Worm (Caenorhabditis elegans) whole organism, L2 larva: ENCODE measurements around the gene toe-2.
A peak's percentile ranks its signal among the peaks of the same experiment; 100 is the strongest.

Experiments
- C34F6.9 ChIP-seq: fragments of 150-350 bp; optimal IDR thresholded peaks from 2 replicates; lab custom pipeline; 2014; ENCODE audit warnings: missing biosample characterization, missing genetic modification characterization
- F13H6.1 ChIP-seq: sonication (generic microtip); optimal IDR thresholded peaks from 2 replicates; lab custom pipeline; 2016; ENCODE audit warnings: missing genetic modification characterization, missing compliant biosample characterization
- R02D3.7 ChIP-seq: fragments of 150-350 bp; optimal IDR thresholded peaks from 2 replicates; lab custom pipeline; 2014; ENCODE audit warnings: missing biosample characterization, missing genetic modification characterization
- alr-1 ChIP-seq: fragments of 150-350 bp; optimal IDR thresholded peaks from 2 replicates; lab custom pipeline; 2014; ENCODE audit warnings: missing biosample characterization, missing genetic modification characterization
- ama-1 ChIP-seq: fragments of 150-350 bp; optimal IDR thresholded peaks from 2 replicates; lab custom pipeline; 2018; ENCODE audit warnings: inconsistent platforms
- blmp-1 ChIP-seq: sonication (generic microtip); optimal IDR thresholded peaks from 2 replicates; lab custom pipeline; 2017; ENCODE audit warnings: missing genetic modification characterization, mild to moderate bottlenecking, missing compliant biosample characterization, antibody characterized with exemption, moderate library complexity; ENCODE audit not compliant: insufficient read depth
- ceh-16 ChIP-seq: fragments of 150-350 bp; optimal IDR thresholded peaks from 2 replicates; lab custom pipeline; 2014; ENCODE audit warnings: missing biosample characterization, missing genetic modification characterization
- crh-2 ChIP-seq: sonication (generic microtip); optimal IDR thresholded peaks from 2 replicates; lab custom pipeline; 2017; ENCODE audit warnings: missing biosample characterization, missing genetic modification characterization
- dmd-4 ChIP-seq: sonication (generic microtip); optimal IDR thresholded peaks from 2 replicates; lab custom pipeline; 2017; ENCODE audit warnings: missing biosample characterization, missing genetic modification characterization
- elt-1 ChIP-seq: fragments of 150-350 bp; optimal IDR thresholded peaks from 2 replicates; lab custom pipeline; 2014; ENCODE audit warnings: missing biosample characterization, missing genetic modification characterization
- elt-3 ChIP-seq: sonication (generic microtip); optimal IDR thresholded peaks from 2 replicates; lab custom pipeline; 2017; ENCODE audit warnings: missing biosample characterization, missing genetic modification characterization
- fos-1 ChIP-seq: fragments of 150-350 bp; optimal IDR thresholded peaks from 2 replicates; lab custom pipeline; 2014; ENCODE audit warnings: missing biosample characterization, missing genetic modification characterization
- gmeb-1 ChIP-seq: fragments of 150-350 bp; optimal IDR thresholded peaks from 2 replicates; lab custom pipeline; 2014; ENCODE audit warnings: missing biosample characterization, missing genetic modification characterization
- lin-11 ChIP-seq: fragments of 150-350 bp; sonication (generic microtip); optimal IDR thresholded peaks from 2 replicates; lab custom pipeline; 2014; ENCODE audit warnings: missing biosample characterization, missing genetic modification characterization, inconsistent platforms, mixed read lengths
- lin-13 ChIP-seq: fragments of 150-350 bp; optimal IDR thresholded peaks from 2 replicates; lab custom pipeline; 2014; ENCODE audit warnings: missing biosample characterization, missing genetic modification reagents, missing genetic modification characterization
- lin-39 ChIP-seq: fragments of 150-350 bp; optimal IDR thresholded peaks from 2 replicates; lab custom pipeline; 2014; ENCODE audit warnings: missing biosample characterization, missing genetic modification reagents, missing genetic modification characterization
- lsy-2 ChIP-seq, 2 experiments: fragments of 150-350 bp in 1 of 2; sonication (generic microtip) in 1 of 2; optimal IDR thresholded peaks; 2 replicates each; lab custom pipeline; 2014 to 2017; ENCODE audit warnings: missing biosample characterization in 2 of 2, missing genetic modification characterization in 2 of 2
- mab-5 ChIP-seq: fragments of 150-350 bp; optimal IDR thresholded peaks from 2 replicates; lab custom pipeline; 2014; ENCODE audit warnings: missing biosample characterization, missing genetic modification characterization
- nhr-10 ChIP-seq: sonication (generic microtip); optimal IDR thresholded peaks from 2 replicates; lab custom pipeline; 2017; ENCODE audit warnings: missing biosample characterization, missing genetic modification characterization
- nhr-11 ChIP-seq: fragments of 150-350 bp; optimal IDR thresholded peaks from 2 replicates; lab custom pipeline; 2014; ENCODE audit warnings: missing biosample characterization, missing genetic modification characterization
- nhr-12 ChIP-seq: fragments of 150-350 bp; optimal IDR thresholded peaks from 2 replicates; lab custom pipeline; 2014; ENCODE audit warnings: missing biosample characterization, missing genetic modification characterization
- nhr-129 ChIP-seq: fragments of 150-350 bp; optimal IDR thresholded peaks from 2 replicates; lab custom pipeline; 2014; ENCODE audit warnings: missing biosample characterization, missing genetic modification characterization
- nhr-21 ChIP-seq: fragments of 150-350 bp; optimal IDR thresholded peaks from 2 replicates; lab custom pipeline; 2014; ENCODE audit warnings: missing biosample characterization, missing genetic modification characterization
- nhr-23 ChIP-seq: fragments of 150-350 bp; optimal IDR thresholded peaks from 2 replicates; lab custom pipeline; 2014; ENCODE audit warnings: missing biosample characterization, missing genetic modification reagents, missing genetic modification characterization
- nhr-25 ChIP-seq: fragments of 150-350 bp; sonication (generic microtip); optimal IDR thresholded peaks from 3 replicates; lab custom pipeline; 2014; ENCODE audit warnings: missing biosample characterization, missing genetic modification characterization
- nhr-6 ChIP-seq: fragments of 150-350 bp; optimal IDR thresholded peaks from 2 replicates; lab custom pipeline; 2014; ENCODE audit warnings: missing biosample characterization, missing genetic modification characterization
- nhr-77 ChIP-seq: fragments of 150-350 bp; optimal IDR thresholded peaks from 2 replicates; lab custom pipeline; 2014; ENCODE audit warnings: missing biosample characterization, missing genetic modification characterization
- peb-1 ChIP-seq: fragments of 150-350 bp; optimal IDR thresholded peaks from 2 replicates; lab custom pipeline; 2014; ENCODE audit warnings: missing biosample characterization, missing genetic modification characterization
- sem-4 ChIP-seq: fragments of 150-350 bp; optimal IDR thresholded peaks from 2 replicates; lab custom pipeline; 2014; ENCODE audit warnings: missing biosample characterization, missing genetic modification reagents, missing genetic modification characterization
- skn-1 ChIP-seq: sonication (generic microtip); optimal IDR thresholded peaks from 2 replicates; lab custom pipeline; 2017; ENCODE audit warnings: missing biosample characterization, missing genetic modification characterization
- sma-3 ChIP-seq: sonication (generic microtip); optimal IDR thresholded peaks from 2 replicates; lab custom pipeline; 2016; ENCODE audit warnings: missing genetic modification reagents, missing genetic modification characterization, missing compliant biosample characterization
- sma-9 ChIP-seq, 2 experiments: fragments of 150-350 bp in 1 of 2; sonication (generic microtip) in 1 of 2; optimal IDR thresholded peaks; 2 replicates each; lab custom pipeline; 2014 to 2016; ENCODE audit warnings: missing genetic modification characterization in 2 of 2, mild to moderate bottlenecking in 1 of 2, missing biosample characterization in 1 of 2, missing compliant biosample characterization in 1 of 2, missing genetic modification reagents in 1 of 2, moderate library complexity in 1 of 2
- snpc-4 ChIP-seq: fragments of 150-350 bp; optimal IDR thresholded peaks from 2 replicates; lab custom pipeline; 2014; ENCODE audit warnings: missing biosample characterization, missing genetic modification characterization
- unc-39 ChIP-seq: fragments of 150-350 bp; optimal IDR thresholded peaks from 2 replicates; lab custom pipeline; 2014; ENCODE audit warnings: missing biosample characterization, missing genetic modification characterization
- unc-55 ChIP-seq: fragments of 150-350 bp; sonication (generic microtip); optimal IDR thresholded peaks from 3 replicates; lab custom pipeline; 2014; ENCODE audit warnings: missing biosample characterization, missing genetic modification reagents, missing genetic modification characterization
- unc-62 ChIP-seq: fragments of 150-350 bp; optimal IDR thresholded peaks from 2 replicates; lab custom pipeline; 2014; ENCODE audit warnings: missing biosample characterization, missing genetic modification reagents, missing genetic modification characterization
- ztf-1 ChIP-seq: fragments of 200-800 bp; sonication (Bioruptor generic); conservative IDR thresholded peaks from 2 replicates; pipeline ENCODE4 v1.3.6; 2022; ENCODE audit warnings: missing genetic modification characterization, missing compliant biosample characterization
- ztf-11 ChIP-seq: sonication (generic microtip); optimal IDR thresholded peaks from 2 replicates; lab custom pipeline; 2017; ENCODE audit warnings: missing biosample characterization, missing genetic modification characterization
- ztf-4 ChIP-seq: fragments of 150-350 bp; optimal IDR thresholded peaks from 2 replicates; lab custom pipeline; 2014; ENCODE audit warnings: missing biosample characterization, missing genetic modification characterization

Gene toe-2

ce11 chrII:6535957-6536424 lies 14.8 kb upstream of the toe-2 start, which contains the start of gene utp-20:
TSS of gene utp-20 (plus strand) at chrII:6536374.
- peak; percentile 5 for TF ChIP-seq F13H6.1 (tag; lab: Kevin White, UChicago)
- TF ChIP-seq peb-1 (tag; lab: Kevin White, UChicago), result no peak
- peak; percentile 44 for TF ChIP-seq lin-13 (GFP tag; lab: Kevin White, UChicago)
- peak; percentile 61 for TF ChIP-seq nhr-129 (tag; lab: Kevin White, UChicago)
- TF ChIP-seq blmp-1 (tag; lab: Kevin White, UChicago), result no peak
- peak; percentile 44 for TF ChIP-seq crh-2 (tag; lab: Kevin White, UChicago)
- TF ChIP-seq sma-3 (GFP tag; lab: Kevin White, UChicago), result peak; percentile 55
- TF ChIP-seq sma-9 (GFP tag; optimal IDR thresholded peaks at IDR 0.05; lab: Kevin White, UChicago), result peak; percentile 30
- no peak for TF ChIP-seq sma-9 (tag; optimal IDR thresholded peaks at IDR 0.05; lab: Kevin White, UChicago)
- peak; percentile 64 for TF ChIP-seq C34F6.9 (tag; lab: Kevin White, UChicago)
- peak; percentile 87 for TF ChIP-seq unc-55 (GFP tag; lab: Kevin White, UChicago)
- no peak for TF ChIP-seq alr-1 (tag; lab: Kevin White, UChicago)
- TF ChIP-seq lsy-2 (tag; optimal IDR thresholded peaks at IDR 0.05; lab: Kevin White, UChicago), result peak in 1 of 2 experiments; percentile 81
- TF ChIP-seq snpc-4 (tag; lab: Kevin White, UChicago), result no peak
- no peak for TF ChIP-seq elt-1 (tag; lab: Kevin White, UChicago)
- peak; percentile 90 for TF ChIP-seq gmeb-1 (tag; lab: Kevin White, UChicago)
- TF ChIP-seq ceh-16 (tag; lab: Kevin White, UChicago), result no peak
- peak; percentile 13 for TF ChIP-seq mab-5 (tag; lab: Kevin White, UChicago)

ce11 chrII:6531940-6532339 lies 10.8 kb upstream of the toe-2 start, which contains the start of gene abcx-1:
TSS of gene abcx-1 (plus strand) at chrII:6532163.
- no peak for TF ChIP-seq nhr-10 (tag; lab: Kevin White, UChicago)
- no peak for TF ChIP-seq ceh-16 (tag; lab: Kevin White, UChicago)
- TF ChIP-seq peb-1 (tag; lab: Kevin White, UChicago), result no peak
- TF ChIP-seq elt-3 (tag; lab: Kevin White, UChicago), result no peak
- TF ChIP-seq blmp-1 (tag; lab: Kevin White, UChicago), result no peak
- TF ChIP-seq ztf-11 (tag; lab: Kevin White, UChicago), result no peak
- no peak for TF ChIP-seq unc-39 (tag; lab: Kevin White, UChicago)
- TF ChIP-seq alr-1 (tag; lab: Kevin White, UChicago), result no peak

DNA sequence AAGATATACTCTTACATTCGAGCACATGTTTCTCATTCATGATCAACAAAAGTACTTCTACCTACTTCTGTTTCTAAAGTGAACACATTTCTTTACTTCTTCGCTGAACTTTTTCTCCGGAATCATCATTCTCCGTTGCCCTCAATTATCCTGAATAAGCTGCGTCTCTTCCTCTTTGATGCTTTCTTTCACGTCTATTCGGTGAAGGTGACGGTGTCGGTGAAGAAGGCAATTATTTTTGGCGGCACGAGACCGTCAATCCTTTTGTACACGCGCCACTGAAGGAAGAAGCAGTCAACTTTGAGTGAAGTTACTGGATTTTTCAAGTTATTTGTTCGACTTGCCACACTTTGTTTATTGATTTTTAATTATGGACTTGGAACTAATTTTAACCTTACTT lies 10.3 kb upstream of the toe-2 start, which contains the start of gene abch-1:
Gene abch-1, minus strand, starts transcription at position 101 of the 400 bp plus-strand sequence.
- no peak for TF ChIP-seq unc-39 (tag; lab: Kevin White, UChicago)
- no peak for TF ChIP-seq skn-1 (tag; lab: Kevin White, UChicago)
- no peak for TF ChIP-seq lin-39
- no peak for TF ChIP-seq nhr-12
- no peak for TF ChIP-seq fos-1 (tag; lab: Kevin White, UChicago)
- no peak for TF ChIP-seq dmd-4 (tag; lab: Kevin White, UChicago)
- no peak for TF ChIP-seq sem-4
- no peak for TF ChIP-seq nhr-10 (tag; lab: Kevin White, UChicago)
- TF ChIP-seq sma-3 (GFP tag; lab: Kevin White, UChicago), result no peak
- TF ChIP-seq unc-62 (GFP tag; lab: Kevin White, UChicago), result no peak
- TF ChIP-seq lin-13 (GFP tag; lab: Kevin White, UChicago), result no peak
- TF ChIP-seq peb-1 (tag; lab: Kevin White, UChicago), result no peak
- TF ChIP-seq ama-1, result no peak
- TF ChIP-seq nhr-25, result no peak
- TF ChIP-seq lsy-2 (tag; optimal IDR thresholded peaks at IDR 0.05; lab: Kevin White, UChicago), result no peak
- no peak for TF ChIP-seq nhr-129 (tag; lab: Kevin White, UChicago)
- no peak for TF ChIP-seq nhr-11 (tag; lab: Kevin White, UChicago)
- no peak for TF ChIP-seq nhr-23
- no peak for TF ChIP-seq R02D3.7 (tag; lab: Kevin White, UChicago)
- no peak for TF ChIP-seq ztf-1 (GFP tag; lab: Robert Waterston, UW)

ce11 chrII:6528629-6529028 lies 7.4 kb upstream of the toe-2 start, which contains the start of gene C56E6.4:
TSS of gene C56E6.4 (minus strand) at chrII:6528729.
- TF ChIP-seq R02D3.7 (tag; lab: Kevin White, UChicago) (no peak), ztf-4 (tag; lab: Kevin White, UChicago) (no peak), nhr-25 (no peak), nhr-6 (no peak), F13H6.1 (tag; lab: Kevin White, UChicago) (no peak), ztf-1 (GFP tag; lab: Robert Waterston, UW) (no peak), nhr-77 (tag; lab: Kevin White, UChicago) (no peak), mab-5 (tag; lab: Kevin White, UChicago) (no peak), snpc-4 (tag; lab: Kevin White, UChicago) (no peak), lin-11 (tag; lab: Kevin White, UChicago) (no peak), ama-1 (no peak), skn-1 (tag; lab: Kevin White, UChicago) (no peak), lin-39 (no peak), nhr-21 (tag; lab: Kevin White, UChicago) (no peak)
- TF ChIP-seq, all 48 proteins: peak for 0
